Fruit fly (Drosophila melanogaster) whole organism, embryonic: ENCODE data around the gene Sld5.

ENCODE experiments used
- CG10209 ChIP-seq: fragments of 200-800 bp; sonication (Bioruptor generic); optimal IDR thresholded peaks from 3 replicates; lab custom pipeline; 2017; ENCODE audit warnings: missing biosample characterization, mild to moderate bottlenecking, missing genetic modification characterization, missing genetic modification reagents
- CG10366 ChIP-seq: fragments of 200-800 bp; sonication (Bioruptor generic); IDR thresholded peaks from 2 replicates; pipeline ENCODE4 v1.3.6; 2022; ENCODE audit warnings: missing biosample characterization, missing genetic modification characterization
- CG11504 ChIP-seq: fragments of 200-800 bp; sonication (Bioruptor generic); optimal IDR thresholded peaks from 3 replicates; lab custom pipeline; 2019; ENCODE audit warnings: missing biosample characterization, mild to moderate bottlenecking, missing genetic modification characterization, moderate library complexity
- CG13296 ChIP-seq: fragments of 200-800 bp; sonication (Bioruptor generic); optimal IDR thresholded peaks from 3 replicates; lab custom pipeline; 2018; ENCODE audit warnings: missing biosample characterization, mild to moderate bottlenecking, missing genetic modification characterization
- CG14860 ChIP-seq: fragments of 200-800 bp; sonication (Bioruptor generic); IDR thresholded peaks from 3 replicates; pipeline ENCODE4 v1.3.6; 2022; ENCODE audit warnings: missing biosample characterization, missing genetic modification characterization; ENCODE audit not compliant: partially characterized antibody
- CG15073 ChIP-seq: fragments of 200-800 bp; sonication (Bioruptor generic); optimal IDR thresholded peaks from 2 replicates; lab custom pipeline; 2016; ENCODE audit warnings: missing biosample characterization, missing genetic modification characterization
- CG1529 ChIP-seq: fragments of 200-800 bp; sonication (Bioruptor generic); optimal IDR thresholded peaks from 3 replicates; lab custom pipeline; 2018; ENCODE audit warnings: missing biosample characterization, missing genetic modification characterization
- CG15479 ChIP-seq: fragments of 200-800 bp; sonication (Bioruptor generic); optimal IDR thresholded peaks from 3 replicates; lab custom pipeline; 2019; ENCODE audit warnings: missing biosample characterization, mild to moderate bottlenecking, missing genetic modification characterization, moderate library complexity
- CG1792 ChIP-seq: fragments of 200-800 bp; sonication (Bioruptor generic); optimal IDR thresholded peaks from 2 replicates; lab custom pipeline; 2016; ENCODE audit warnings: missing biosample characterization, missing genetic modification characterization
- CG3065 ChIP-seq: fragments of 200-800 bp; sonication (Bioruptor generic); optimal IDR thresholded peaks from 2 replicates; lab custom pipeline; 2016; ENCODE audit warnings: missing biosample characterization, missing genetic modification characterization
- CG31224 ChIP-seq: fragments of 200-800 bp; sonication (Bioruptor generic); IDR thresholded peaks from 2 replicates; pipeline ENCODE4 v1.3.6; 2022; ENCODE audit warnings: missing biosample characterization, missing genetic modification characterization
- CG31388 ChIP-seq: fragments of 200-800 bp; sonication (Bioruptor generic); optimal IDR thresholded peaks from 2 replicates; lab custom pipeline; 2016; ENCODE audit warnings: missing biosample characterization, missing genetic modification characterization
- CG33213 ChIP-seq: fragments of 200-800 bp; sonication (Bioruptor generic); optimal IDR thresholded peaks from 3 replicates; lab custom pipeline; 2016; ENCODE audit warnings: missing biosample characterization, missing genetic modification characterization
- CG34422 ChIP-seq: fragments of 200-800 bp; sonication (Bioruptor generic); IDR thresholded peaks from 3 replicates; pipeline ENCODE4 v1.3.6; 2022; ENCODE audit warnings: missing biosample characterization, missing genetic modification characterization
- CG3726 ChIP-seq: fragments of 200-800 bp; sonication (Bioruptor generic); IDR thresholded peaks from 3 replicates; pipeline ENCODE4, ENCODE4 v1.3.6; 2022; ENCODE audit warnings: missing biosample characterization, missing genetic modification characterization
- CG6654 ChIP-seq: fragments of 200-800 bp; sonication (Bioruptor generic); optimal IDR thresholded peaks from 2 replicates; lab custom pipeline; 2017; ENCODE audit warnings: missing biosample characterization, mild to moderate bottlenecking, missing genetic modification characterization
- CG7963 ChIP-seq: fragments of 200-800 bp; sonication (Bioruptor generic); IDR thresholded peaks from 3 replicates; pipeline ENCODE4 v1.3.6; 2022; ENCODE audit warnings: missing biosample characterization, missing genetic modification characterization; ENCODE audit not compliant: partially characterized antibody
- CG9609 ChIP-seq: fragments of 200-800 bp; sonication (Bioruptor generic); optimal IDR thresholded peaks from 3 replicates; lab custom pipeline; 2016; ENCODE audit warnings: missing biosample characterization, missing genetic modification characterization
- CG9727 ChIP-seq: fragments of 200-800 bp; sonication (Bioruptor generic); optimal IDR thresholded peaks from 3 replicates; lab custom pipeline; 2017; ENCODE audit warnings: missing biosample characterization, mild to moderate bottlenecking, missing genetic modification characterization
- CoRest ChIP-seq: fragments of 200-800 bp; sonication (Bioruptor generic); optimal IDR thresholded peaks from 3 replicates; lab custom pipeline; 2018; ENCODE audit warnings: missing biosample characterization, mild to moderate bottlenecking, missing genetic modification characterization, moderate library complexity
- Dad ChIP-seq: fragments of 200-800 bp; sonication (Bioruptor generic); optimal IDR thresholded peaks from 3 replicates; lab custom pipeline; 2016; ENCODE audit warnings: missing biosample characterization, missing genetic modification characterization
- Deaf1 ChIP-seq: fragments of 200-800 bp; optimal IDR thresholded peaks from 3 replicates; lab custom pipeline; 2019; ENCODE audit warnings: missing biosample characterization, mild to moderate bottlenecking, missing genetic modification characterization, moderate library complexity
- Dll ChIP-seq: fragments of 200-800 bp; sonication (Bioruptor generic); IDR thresholded peaks from 4 replicates; pipeline ENCODE4 v1.3.6; 2022; ENCODE audit warnings: missing biosample characterization, missing genetic modification characterization; ENCODE audit not compliant: partially characterized antibody
- Doc3 ChIP-seq: fragments of 200-800 bp; sonication (Bioruptor generic); IDR thresholded peaks from 3 replicates; pipeline ENCODE4 v1.3.6; 2022; ENCODE audit warnings: missing biosample characterization, missing genetic modification characterization; ENCODE audit not compliant: partially characterized antibody
- Hey ChIP-seq: fragments of 200-800 bp; sonication (Bioruptor generic); optimal IDR thresholded peaks from 3 replicates; lab custom pipeline; 2018; ENCODE audit warnings: missing biosample characterization, mild to moderate bottlenecking, missing genetic modification characterization
- Six4 ChIP-seq: fragments of 200-800 bp; sonication (Bioruptor generic); optimal IDR thresholded peaks from 2 replicates; lab custom pipeline; 2016; ENCODE audit warnings: missing biosample characterization, missing genetic modification characterization
- amos ChIP-seq: fragments of 200-800 bp; sonication (Bioruptor generic); IDR thresholded peaks from 2 replicates; pipeline ENCODE4 v1.3.6; 2022; ENCODE audit warnings: missing biosample characterization, missing genetic modification characterization; ENCODE audit not compliant: partially characterized antibody
- bowl ChIP-seq: fragments of 200-800 bp; sonication (Bioruptor generic); IDR thresholded peaks from 2 replicates; pipeline ENCODE4 v1.3.6; 2022; ENCODE audit warnings: missing biosample characterization, missing genetic modification characterization
- bsh ChIP-seq, 2 experiments: fragments of 200-800 bp; sonication (Bioruptor generic); optimal IDR thresholded peaks; 2 replicates each; lab custom pipeline; 2017 to 2018; ENCODE audit warnings: mild to moderate bottlenecking in 2 of 2, missing biosample characterization in 2 of 2, missing genetic modification characterization in 2 of 2, moderate library complexity in 1 of 2
- chn ChIP-seq: fragments of 200-800 bp; sonication (Bioruptor generic); optimal IDR thresholded peaks from 2 replicates; lab custom pipeline; 2016; ENCODE audit warnings: missing biosample characterization, missing genetic modification characterization
- dpn ChIP-seq, 2 experiments: fragments of 200-800 bp; sonication (Bioruptor generic); optimal IDR thresholded peaks; 3 replicates each; lab custom pipeline; 2016; ENCODE audit warnings: missing biosample characterization in 2 of 2, missing genetic modification characterization in 2 of 2
- en ChIP-seq: fragments of 200-800 bp; sonication (Bioruptor generic); optimal IDR thresholded peaks from 2 replicates; lab custom pipeline; 2016; ENCODE audit warnings: missing biosample characterization, missing genetic modification characterization
- fd102C ChIP-seq: fragments of 200-800 bp; sonication (Bioruptor generic); optimal IDR thresholded peaks from 2 replicates; lab custom pipeline; 2018; ENCODE audit warnings: missing biosample characterization, mild to moderate bottlenecking, missing genetic modification characterization, moderate library complexity
- lmd ChIP-seq: fragments of 200-800 bp; sonication (Bioruptor generic); IDR thresholded peaks from 2 replicates; pipeline ENCODE4 v1.3.6; 2022; ENCODE audit warnings: missing biosample characterization, missing genetic modification characterization
- mam ChIP-seq: fragments of 200-800 bp; sonication (Bioruptor generic); optimal IDR thresholded peaks from 3 replicates; lab custom pipeline; 2016; ENCODE audit warnings: missing biosample characterization, missing genetic modification characterization
- nerfin-2 ChIP-seq: fragments of 200-800 bp; sonication (Bioruptor generic); IDR thresholded peaks from 2 replicates; pipeline ENCODE4 v1.3.6; 2022; ENCODE audit warnings: missing biosample characterization, missing genetic modification characterization; ENCODE audit not compliant: partially characterized antibody
- nmo ChIP-seq: fragments of 200-800 bp; sonication (Bioruptor generic); optimal IDR thresholded peaks from 2 replicates; lab custom pipeline; 2018; ENCODE audit warnings: missing biosample characterization, mild to moderate bottlenecking, missing genetic modification characterization, moderate library complexity
- oc ChIP-seq: fragments of 200-800 bp; sonication (Bioruptor generic); optimal IDR thresholded peaks from 2 replicates; lab custom pipeline; 2018; ENCODE audit warnings: missing biosample characterization, mild to moderate bottlenecking, missing genetic modification characterization, moderate library complexity
- rib ChIP-seq: fragments of 200-800 bp; sonication (Bioruptor generic); IDR thresholded peaks from 2 replicates; pipeline ENCODE4 v1.3.6; 2022; ENCODE audit warnings: missing biosample characterization, missing genetic modification characterization
- sens ChIP-seq: fragments of 200-800 bp; sonication (Bioruptor generic); peaks from one replicate; lab custom pipeline; 2016; ENCODE audit warnings: missing biosample characterization, missing genetic modification characterization
- sna ChIP-seq: fragments of 200-800 bp; sonication (Bioruptor generic); IDR thresholded peaks from 2 replicates; pipeline ENCODE4 v1.3.6; 2022; ENCODE audit warnings: missing biosample characterization, missing genetic modification characterization; ENCODE audit not compliant: partially characterized antibody
- sqz ChIP-seq: fragments of 200-800 bp; sonication (Bioruptor generic); optimal IDR thresholded peaks from 3 replicates; lab custom pipeline; 2018; ENCODE audit warnings: missing biosample characterization, mild to moderate bottlenecking, missing genetic modification characterization
- tap ChIP-seq: fragments of 200-800 bp; optimal IDR thresholded peaks from 3 replicates; lab custom pipeline; 2019; ENCODE audit warnings: missing biosample characterization, mild to moderate bottlenecking, missing genetic modification characterization, moderate library complexity
- trem ChIP-seq: fragments of 200-800 bp; optimal IDR thresholded peaks from 3 replicates; lab custom pipeline; 2019; ENCODE audit warnings: missing biosample characterization, mild to moderate bottlenecking, missing genetic modification characterization, moderate library complexity
- trh ChIP-seq: fragments of 200-800 bp; sonication (Bioruptor generic); optimal IDR thresholded peaks from 2 replicates; lab custom pipeline; 2016; ENCODE audit warnings: missing biosample characterization, missing genetic modification characterization
- twi ChIP-seq: fragments of 200-800 bp; optimal IDR thresholded peaks from 2 replicates; lab custom pipeline; 2019; ENCODE audit warnings: missing biosample characterization, mild to moderate bottlenecking, missing genetic modification characterization, moderate library complexity
- tx ChIP-seq: fragments of 200-800 bp; sonication (Bioruptor generic); optimal IDR thresholded peaks from 2 replicates; lab custom pipeline; 2016; ENCODE audit warnings: missing biosample characterization, missing genetic modification characterization
- wor ChIP-seq: fragments of 200-800 bp; sonication (Bioruptor generic); IDR thresholded peaks from 2 replicates; pipeline ENCODE4 v1.3.6; 2022; ENCODE audit warnings: missing biosample characterization, missing genetic modification characterization

Gene Sld5

DNA sequence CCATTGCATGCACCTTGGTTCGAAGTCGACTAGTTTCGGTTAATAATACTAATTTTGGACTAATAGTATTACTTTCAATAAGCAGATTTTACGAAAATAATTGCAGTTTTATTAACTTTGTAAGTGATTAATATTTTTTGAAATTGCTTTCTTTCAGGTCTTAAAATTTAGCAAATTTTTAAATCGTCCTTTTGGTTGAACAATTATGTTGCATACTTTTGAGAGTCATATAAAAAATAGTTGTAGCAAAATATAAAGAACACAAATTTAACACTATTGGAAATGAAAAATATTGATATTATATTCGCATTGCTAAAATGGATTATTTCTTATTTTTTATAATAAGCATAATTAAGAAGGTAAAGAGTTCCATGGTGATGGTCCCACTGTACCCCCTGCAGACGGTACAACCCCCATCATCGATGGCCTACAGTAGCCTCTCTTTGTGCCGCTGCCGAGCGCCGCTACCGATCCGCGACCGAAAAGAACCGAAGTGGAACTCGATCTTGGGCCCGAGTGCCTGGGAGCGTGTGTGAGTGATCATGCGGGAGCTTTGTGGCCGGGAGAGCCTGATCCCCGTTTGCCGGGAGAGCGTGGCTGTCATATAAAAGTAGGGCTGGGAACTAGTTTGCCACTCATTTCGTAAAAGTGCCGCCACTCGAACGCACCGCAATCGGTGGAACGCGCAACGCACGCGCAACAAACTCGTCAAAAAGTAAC is 35.0 kb downstream of the Sld5 start (continued):
- TF ChIP-seq CG14860 (GFP tag; lab: Robert Waterston, UW) (peak; percentile 49; the same call in 2 of the 3 replicates), trem (peak; percentile 94), Doc3 (peak; percentile 44; the same call in 2 of the 3 replicates), sqz (GFP tag; lab: Kevin White, UChicago) (peak; percentile 94), sna (GFP tag; lab: Robert Waterston, UW) (no peak), Dad (GFP tag; lab: Kevin White, UChicago) (peak; percentile 38), CG1529 (GFP tag; lab: Kevin White, UChicago) (peak; percentile 93), CG3726 (peak; percentile 71; the same call in 2 of the 3 replicates), bowl (GFP tag; lab: Robert Waterston, UW) (no peak), CG34422 (GFP tag; lab: Robert Waterston, UW) (peak; percentile 79; the same call in 2 of the 3 replicates), Deaf1 (peak; percentile 98), amos (GFP tag; lab: Robert Waterston, UW) (peak; percentile 12; the same call in 1 of the 2 replicates), mam (GFP tag; lab: Kevin White, UChicago) (peak; percentile 86), CG33213 (GFP tag; lab: Kevin White, UChicago) (peak; percentile 24), twi (tag; lab: Kevin White, UChicago) (peak; percentile 91), en (GFP tag; lab: Kevin White, UChicago) (peak; percentile 67), trh (GFP tag; lab: Kevin White, UChicago) (peak; percentile 91), wor (peak; percentile 85), CG13296 (peak; percentile 88), CG11504 (tag; lab: Kevin White, UChicago) (peak; percentile 96), tap (tag; lab: Kevin White, UChicago) (peak; percentile 83), Dll (GFP tag; lab: Robert Waterston, UW) (no peak), lmd (GFP tag; lab: Robert Waterston, UW) (peak; percentile 92), sens (GFP tag; lab: Kevin White, UChicago) (peak; percentile 99), dpn (GFP tag; optimal IDR thresholded peaks at IDR 0.05; lab: Kevin White, UChicago) (peak; percentile 87), CG10366 (GFP tag; lab: Robert Waterston, UW) (peak; percentile 70), oc (tag; lab: Kevin White, UChicago) (peak; percentile 69), CG10209 (peak; percentile 97), CG6654 (GFP tag; lab: Kevin White, UChicago) (peak; percentile 89), CG31388 (GFP tag; lab: Kevin White, UChicago) (peak; percentile 90), CG31224 (GFP tag; lab: Robert Waterston, UW) (peak; percentile 61), bsh (GFP tag; optimal IDR thresholded peaks at IDR 0.05; lab: Kevin White, UChicago) (peak; percentile 86 to 93), fd102C (peak; percentile 60), CG15073 (GFP tag; lab: Kevin White, UChicago) (peak; percentile 64), nerfin-2 (GFP tag; lab: Robert Waterston, UW) (no peak), CG3065 (GFP tag; lab: Kevin White, UChicago) (peak; percentile 83), nmo (peak; percentile 99), tx (GFP tag; lab: Kevin White, UChicago) (peak; percentile 76), CoRest (tag; lab: Kevin White, UChicago) (peak; percentile 99), CG9727 (GFP tag; lab: Kevin White, UChicago) (peak; percentile 99), chn (GFP tag; lab: Kevin White, UChicago) (peak; percentile 70), CG9609 (GFP tag; lab: Kevin White, UChicago) (peak; percentile 79), CG7963 (GFP tag; lab: Robert Waterston, UW) (no peak), rib (GFP tag; lab: Robert Waterston, UW) (0 out of 2 replicates have a peak, but pooled peaks have one; percentile 19), CG15479 (peak; percentile 10), Six4 (GFP tag; lab: Kevin White, UChicago) (peak; percentile 92), CG1792 (GFP tag; lab: Kevin White, UChicago) (peak; percentile 75), Hey (tag; lab: Kevin White, UChicago) (peak; percentile 5)
